Worm (Caenorhabditis elegans) whole organism, late embryonic: ENCODE data around the gene F55A11.8.

ENCODE experiments used
- C08G9.2 ChIP-seq: sonication (generic microtip); optimal IDR thresholded peaks from 2 replicates; lab custom pipeline; 2016; ENCODE audit warnings: mild to moderate bottlenecking, missing genetic modification characterization, moderate library complexity, missing compliant biosample characterization
- C38D4.7 ChIP-seq: fragments of 200-800 bp; sonication (Bioruptor generic); optimal IDR thresholded peaks from 2 replicates; lab custom pipeline; 2018; ENCODE audit warnings: mild to moderate bottlenecking, missing genetic modification characterization, moderate library complexity, missing compliant biosample characterization
- F13H6.1 ChIP-seq: sonication (generic microtip); optimal IDR thresholded peaks from 2 replicates; lab custom pipeline; 2016; ENCODE audit warnings: missing genetic modification characterization, missing compliant biosample characterization
- K09A11.1 ChIP-seq: sonication (generic microtip); optimal IDR thresholded peaks from 2 replicates; lab custom pipeline; 2017; ENCODE audit warnings: antibody characterized with exemption, mild to moderate bottlenecking, missing genetic modification characterization, missing compliant biosample characterization; ENCODE audit not compliant: insufficient read depth
- T23F11.4 ChIP-seq: fragments of 200-800 bp; sonication (Bioruptor generic); optimal IDR thresholded peaks from 2 replicates; lab custom pipeline; 2018; ENCODE audit warnings: mild to moderate bottlenecking, missing genetic modification characterization, missing compliant biosample characterization
- ahr-1 ChIP-seq: sonication (generic microtip); optimal IDR thresholded peaks from 2 replicates; lab custom pipeline; 2016; ENCODE audit warnings: missing genetic modification characterization, missing compliant biosample characterization
- ama-1 ChIP-seq: fragments of 150-350 bp; optimal IDR thresholded peaks from 2 replicates; lab custom pipeline; 2014
- ceh-18 ChIP-seq: sonication (generic microtip); optimal IDR thresholded peaks from 2 replicates; lab custom pipeline; 2016; ENCODE audit warnings: missing genetic modification characterization, missing compliant biosample characterization
- ceh-19 ChIP-seq: fragments of 200-800 bp; sonication (Bioruptor generic); optimal IDR thresholded peaks from 2 replicates; lab custom pipeline; 2018; ENCODE audit warnings: mild to moderate bottlenecking, missing genetic modification characterization, missing compliant biosample characterization
- ceh-2 ChIP-seq: sonication (generic microtip); optimal IDR thresholded peaks from 2 replicates; lab custom pipeline; 2016; ENCODE audit warnings: missing genotype, missing genetic modification characterization, missing compliant biosample characterization
- ceh-30 ChIP-seq: fragments of 150-350 bp; optimal IDR thresholded peaks from 2 replicates; lab custom pipeline; 2014; ENCODE audit warnings: missing biosample characterization, missing genetic modification characterization
- ceh-34 ChIP-seq: sonication (generic microtip); optimal IDR thresholded peaks from 2 replicates; lab custom pipeline; 2016; ENCODE audit warnings: mild to moderate bottlenecking, missing genetic modification characterization, missing compliant biosample characterization
- ceh-45 ChIP-seq: fragments of 200-800 bp; sonication (Bioruptor generic); IDR thresholded peaks from 2 replicates; pipeline ENCODE4 v1.3.6; 2022; ENCODE audit warnings: missing genetic modification reagents, missing genetic modification characterization, missing compliant biosample characterization
- ceh-6 ChIP-seq: fragments of 200-800 bp; sonication (Bioruptor generic); optimal IDR thresholded peaks from 2 replicates; lab custom pipeline; 2018; ENCODE audit warnings: mild to moderate bottlenecking, missing genetic modification characterization, missing compliant biosample characterization
- ceh-9 ChIP-seq: sonication (generic microtip); optimal IDR thresholded peaks from 2 replicates; lab custom pipeline; 2016; ENCODE audit warnings: mild to moderate bottlenecking, missing genetic modification characterization, inconsistent platforms, missing compliant biosample characterization
- che-1 ChIP-seq: sonication (generic microtip); optimal IDR thresholded peaks from 2 replicates; lab custom pipeline; 2016; ENCODE audit warnings: mild to moderate bottlenecking, missing genetic modification characterization, missing compliant biosample characterization
- dmd-4 ChIP-seq: sonication (generic microtip); optimal IDR thresholded peaks from 2 replicates; lab custom pipeline; 2016; ENCODE audit warnings: borderline replicate concordance, missing genetic modification characterization, missing compliant biosample characterization
- elt-2 ChIP-seq: sonication (generic microtip); optimal IDR thresholded peaks from 2 replicates; lab custom pipeline; 2016; ENCODE audit warnings: missing genetic modification reagents, missing genetic modification characterization, missing compliant biosample characterization
- elt-4 ChIP-seq: sonication (generic microtip); optimal IDR thresholded peaks from 2 replicates; lab custom pipeline; 2016; ENCODE audit warnings: missing genetic modification characterization, missing compliant biosample characterization
- fkh-10 ChIP-seq: fragments of 150-350 bp; optimal IDR thresholded peaks from 2 replicates; lab custom pipeline; 2014; ENCODE audit warnings: missing biosample characterization, missing genetic modification reagents, missing genetic modification characterization
- fkh-6 ChIP-seq: sonication (generic microtip); optimal IDR thresholded peaks from 2 replicates; lab custom pipeline; 2016; ENCODE audit warnings: missing genetic modification characterization, missing compliant biosample characterization
- hlh-30 ChIP-seq: sonication (generic microtip); optimal IDR thresholded peaks from 2 replicates; lab custom pipeline; 2017; ENCODE audit warnings: antibody characterized with exemption, missing genetic modification characterization, missing compliant biosample characterization; ENCODE audit not compliant: insufficient read depth
- lim-6 ChIP-seq: sonication (generic microtip); optimal IDR thresholded peaks from 2 replicates; lab custom pipeline; 2016; ENCODE audit warnings: missing genetic modification characterization, missing compliant biosample characterization
- madf-2 ChIP-seq: sonication (generic microtip); optimal IDR thresholded peaks from 2 replicates; lab custom pipeline; 2017; ENCODE audit warnings: missing genetic modification characterization, missing compliant biosample characterization
- mec-3 ChIP-seq: sonication (generic microtip); optimal IDR thresholded peaks from 2 replicates; lab custom pipeline; 2016; ENCODE audit warnings: borderline replicate concordance, missing genetic modification characterization, missing compliant biosample characterization
- nhr-11 ChIP-seq: fragments of 150-350 bp; optimal IDR thresholded peaks from 2 replicates; lab custom pipeline; 2014; ENCODE audit warnings: missing biosample characterization, missing genetic modification characterization
- nhr-232 ChIP-seq: sonication (generic microtip); optimal IDR thresholded peaks from 2 replicates; lab custom pipeline; 2016; ENCODE audit warnings: missing genetic modification characterization, missing compliant biosample characterization
- npax-4 ChIP-seq: sonication (generic microtip); optimal IDR thresholded peaks from 2 replicates; lab custom pipeline; 2016; ENCODE audit warnings: missing genetic modification characterization, missing compliant biosample characterization
- odd-2 ChIP-seq: sonication (generic microtip); optimal IDR thresholded peaks from 2 replicates; lab custom pipeline; 2017; ENCODE audit warnings: antibody characterized with exemption, mild to moderate bottlenecking, missing genetic modification characterization, missing compliant biosample characterization
- pag-3 ChIP-seq: sonication (generic microtip); optimal IDR thresholded peaks from 2 replicates; lab custom pipeline; 2016; ENCODE audit warnings: missing compliant biosample characterization, missing genetic modification characterization, borderline replicate concordance
- pat-9 ChIP-seq: fragments of 200-800 bp; sonication (Bioruptor generic); optimal IDR thresholded peaks from 2 replicates; lab custom pipeline; 2018; ENCODE audit warnings: mild to moderate bottlenecking, missing genetic modification characterization, moderate library complexity, missing compliant biosample characterization
- pax-1 ChIP-seq: fragments of 150-350 bp; optimal IDR thresholded peaks from 2 replicates; lab custom pipeline; 2014; ENCODE audit warnings: missing biosample characterization, missing genetic modification characterization
- pqm-1 ChIP-seq: sonication (generic microtip); optimal IDR thresholded peaks from 2 replicates; lab custom pipeline; 2016; ENCODE audit warnings: missing genetic modification characterization, missing compliant biosample characterization
- ref-2 ChIP-seq: sonication (generic microtip); optimal IDR thresholded peaks from 2 replicates; lab custom pipeline; 2016; ENCODE audit warnings: missing genetic modification characterization, missing compliant biosample characterization
- sox-2 ChIP-seq: fragments of 200-800 bp; sonication (Bioruptor generic); IDR thresholded peaks from 2 replicates; pipeline ENCODE4 v1.3.6; 2022; ENCODE audit warnings: missing genetic modification reagents, missing genetic modification characterization, missing compliant biosample characterization
- sox-4 ChIP-seq: sonication (generic microtip); optimal IDR thresholded peaks from 2 replicates; lab custom pipeline; 2017; ENCODE audit warnings: mild to moderate bottlenecking, missing genetic modification characterization, inconsistent platforms, missing compliant biosample characterization
- syd-9 ChIP-seq: sonication (generic microtip); optimal IDR thresholded peaks from 2 replicates; lab custom pipeline; 2016; ENCODE audit warnings: mild to moderate bottlenecking, missing genetic modification characterization, moderate library complexity, missing compliant biosample characterization
- tbx-2 ChIP-seq: sonication (generic microtip); optimal IDR thresholded peaks from 2 replicates; lab custom pipeline; 2016; ENCODE audit warnings: missing genetic modification characterization, missing compliant biosample characterization
- unc-55 ChIP-seq: sonication (generic microtip); optimal IDR thresholded peaks from 2 replicates; lab custom pipeline; 2017; ENCODE audit warnings: missing biosample characterization, missing genetic modification reagents, missing genetic modification characterization
- unc-86 ChIP-seq: sonication (generic microtip); optimal IDR thresholded peaks from 2 replicates; lab custom pipeline; 2016; ENCODE audit warnings: missing genetic modification characterization, missing compliant biosample characterization
- ztf-16 ChIP-seq: sonication (generic microtip); optimal IDR thresholded peaks from 2 replicates; lab custom pipeline; 2017; ENCODE audit warnings: missing genetic modification characterization, missing compliant biosample characterization

F55A11.8 gene

ce11 chrV:11798320-11798719 lies 10.3 kb downstream of the F55A11.8 start:
- TF ChIP-seq mec-3: no peak
- no peak for TF ChIP-seq C08G9.2 (tag; lab: Kevin White, UChicago)
- TF ChIP-seq pat-9 (tag; lab: Kevin White, UChicago): no peak
- no peak for TF ChIP-seq sox-2 (GFP tag; lab: Robert Waterston, UW)
- TF ChIP-seq C38D4.7 (GFP tag; lab: Kevin White, UChicago): no peak
- TF ChIP-seq elt-2 (tag; lab: Kevin White, UChicago): no peak
- no peak for TF ChIP-seq F13H6.1 (tag; lab: Kevin White, UChicago)
- TF ChIP-seq pag-3 (tag; lab: Kevin White, UChicago): no peak
- TF ChIP-seq tbx-2 (tag; lab: Kevin White, UChicago): no peak
- no peak for TF ChIP-seq ceh-18 (tag; lab: Kevin White, UChicago)
- no peak for TF ChIP-seq che-1
- no peak for TF ChIP-seq unc-86 (tag; lab: Kevin White, UChicago)
- no peak for TF ChIP-seq nhr-232 (tag; lab: Kevin White, UChicago)
- TF ChIP-seq odd-2 (tag; lab: Kevin White, UChicago): no peak
- no peak for TF ChIP-seq ceh-34
- TF ChIP-seq pax-1: no peak
- no peak for TF ChIP-seq nhr-11 (tag; lab: Kevin White, UChicago)
- no peak for TF ChIP-seq K09A11.1 (tag; lab: Kevin White, UChicago)

DNA sequence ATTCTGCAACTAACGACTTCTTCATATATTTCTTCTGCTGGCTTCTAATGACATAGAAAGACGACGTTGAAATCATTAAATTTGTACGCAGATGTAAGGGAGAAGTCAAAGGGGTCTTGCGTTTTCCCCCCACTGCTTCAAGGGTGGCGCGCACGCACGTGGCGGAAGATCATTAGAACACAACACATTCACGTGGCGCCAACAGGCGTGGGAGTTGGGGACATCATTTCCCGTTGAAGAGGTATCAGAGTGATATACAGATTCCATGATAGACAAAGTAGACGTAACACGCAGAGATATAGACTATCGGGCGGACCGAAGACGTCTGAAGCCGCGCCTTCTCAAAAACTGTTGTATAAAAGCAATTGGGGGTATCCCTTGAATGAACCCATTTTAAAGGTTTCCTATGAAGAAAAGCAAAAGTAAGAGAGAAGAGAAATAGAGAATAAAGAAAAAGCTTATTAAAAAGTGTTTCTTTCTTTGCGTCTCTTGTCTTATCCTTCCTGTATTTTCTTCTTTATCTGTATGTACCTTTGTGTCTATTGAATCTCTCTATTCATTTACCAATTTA lies 11.3 kb downstream of the F55A11.8 start:
- TF ChIP-seq elt-4 (tag; lab: Kevin White, UChicago) (no peak), ref-2 (peak; percentile 3), npax-4 (tag; lab: Kevin White, UChicago) (no peak), hlh-30 (tag; lab: Kevin White, UChicago) (no peak), ceh-2 (tag; lab: Kevin White, UChicago) (no peak), ceh-18 (tag; lab: Kevin White, UChicago) (peak; percentile 20), unc-55 (GFP tag; lab: Kevin White, UChicago) (no peak), T23F11.4 (GFP tag; lab: Kevin White, UChicago) (no peak), ceh-19 (GFP tag; lab: Kevin White, UChicago) (no peak), F13H6.1 (tag; lab: Kevin White, UChicago) (peak; percentile 27), fkh-10 (no peak)
- TF ChIP-seq, all 69 proteins: peak for 3

ce11 chrV:11800486-11800885 lies 12.5 kb downstream of the F55A11.8 start:
- no peak for TF ChIP-seq sox-4 (tag; lab: Kevin White, UChicago)
- TF ChIP-seq ama-1 (lab: Kevin White, UChicago): no peak
- no peak for TF ChIP-seq pqm-1
- TF ChIP-seq T23F11.4 (GFP tag; lab: Kevin White, UChicago): no peak
- no peak for TF ChIP-seq odd-2 (tag; lab: Kevin White, UChicago)
- TF ChIP-seq pax-1: no peak
- TF ChIP-seq ahr-1 (tag; lab: Kevin White, UChicago): no peak
- no peak for TF ChIP-seq syd-9
- no peak for TF ChIP-seq fkh-6 (tag; lab: Kevin White, UChicago)
- TF ChIP-seq lim-6 (tag; lab: Kevin White, UChicago): no peak
- TF ChIP-seq ceh-9 (tag; lab: Kevin White, UChicago): no peak
- TF ChIP-seq ceh-45: no peak
- no peak for TF ChIP-seq ztf-16
- no peak for TF ChIP-seq dmd-4
- no peak for TF ChIP-seq madf-2
- no peak for TF ChIP-seq ceh-2 (tag; lab: Kevin White, UChicago)
- no peak for TF ChIP-seq ceh-30 (tag; lab: Kevin White, UChicago)
- TF ChIP-seq ceh-6: no peak
- no peak for TF ChIP-seq K09A11.1 (tag; lab: Kevin White, UChicago)
